Fruit fly (Drosophila melanogaster) whole organism, embryonic: Measurements from ENCODE around the gene scyl.

Experiments
- Abd-B ChIP-seq: fragments of 200-800 bp; sonication (Bioruptor generic); optimal IDR thresholded peaks from 2 replicates; lab custom pipeline; 2018; ENCODE audit warnings: missing biosample characterization, mild to moderate bottlenecking, missing genetic modification characterization, moderate library complexity
- Awh ChIP-seq: fragments of 200-800 bp; sonication (Bioruptor generic); IDR thresholded peaks from 2 replicates; pipeline ENCODE4, ENCODE4 v1.3.6; 2022; ENCODE audit warnings: missing biosample characterization, missing genetic modification characterization
- BEAF-32 ChIP-seq: fragments of 200-800 bp; sonication (Bioruptor generic); optimal IDR thresholded peaks from 3 replicates; lab custom pipeline; 2017; ENCODE audit warnings: missing biosample characterization, missing genetic modification characterization, mild to moderate bottlenecking, moderate library complexity, missing genetic modification reagents
- CG1024 ChIP-seq: fragments of 200-800 bp; sonication (Bioruptor generic); IDR thresholded peaks from 2 replicates; pipeline ENCODE4 v1.3.6; 2022; ENCODE audit warnings: missing biosample characterization, missing genetic modification characterization
- CG11093 ChIP-seq: fragments of 200-800 bp; sonication (Bioruptor generic); IDR thresholded peaks from 3 replicates; pipeline ENCODE4 v1.3.6; 2022; ENCODE audit warnings: missing biosample characterization, missing genetic modification characterization
- CG11456 ChIP-seq: fragments of 200-800 bp; sonication (Bioruptor generic); IDR thresholded peaks from 3 replicates; pipeline ENCODE4 v1.3.6; 2022; ENCODE audit warnings: missing biosample characterization, missing genetic modification characterization
- CG12769 ChIP-seq: fragments of 200-800 bp; sonication (Bioruptor generic); optimal IDR thresholded peaks from 2 replicates; lab custom pipeline; 2019; ENCODE audit warnings: missing biosample characterization, mild to moderate bottlenecking, missing genetic modification characterization, moderate library complexity
- CG15073 ChIP-seq: fragments of 200-800 bp; sonication (Bioruptor generic); optimal IDR thresholded peaks from 2 replicates; lab custom pipeline; 2016; ENCODE audit warnings: missing biosample characterization, missing genetic modification characterization
- CG15479 ChIP-seq: fragments of 200-800 bp; sonication (Bioruptor generic); optimal IDR thresholded peaks from 3 replicates; lab custom pipeline; 2019; ENCODE audit warnings: missing biosample characterization, mild to moderate bottlenecking, missing genetic modification characterization, moderate library complexity
- CG15514 ChIP-seq: fragments of 200-800 bp; sonication (Bioruptor generic); optimal IDR thresholded peaks from 3 replicates; lab custom pipeline; 2017; ENCODE audit warnings: missing biosample characterization, missing genetic modification characterization, mild to moderate bottlenecking, moderate library complexity, missing genetic modification reagents
- CG15601 ChIP-seq: fragments of 200-800 bp; sonication (Bioruptor generic); optimal IDR thresholded peaks from 3 replicates; lab custom pipeline; 2019; ENCODE audit warnings: missing biosample characterization, mild to moderate bottlenecking, missing genetic modification characterization, moderate library complexity
- CG1647 ChIP-seq: fragments of 200-800 bp; sonication (Bioruptor generic); optimal IDR thresholded peaks from 3 replicates; lab custom pipeline; 2016; ENCODE audit warnings: missing biosample characterization, missing genetic modification characterization
- CG1792 ChIP-seq: fragments of 200-800 bp; sonication (Bioruptor generic); optimal IDR thresholded peaks from 2 replicates; lab custom pipeline; 2016; ENCODE audit warnings: missing biosample characterization, missing genetic modification characterization
- CG18619 ChIP-seq: fragments of 200-800 bp; sonication (Bioruptor generic); optimal IDR thresholded peaks from 3 replicates; lab custom pipeline; 2017; ENCODE audit warnings: missing biosample characterization, mild to moderate bottlenecking, missing genetic modification characterization
- CG4360 ChIP-seq: fragments of 200-800 bp; sonication (Bioruptor generic); IDR thresholded peaks from 2 replicates; pipeline ENCODE4 v1.3.6; 2022; ENCODE audit warnings: missing biosample characterization, missing genetic modification characterization
- CG4404 ChIP-seq: fragments of 200-800 bp; sonication (Bioruptor generic); IDR thresholded peaks from 2 replicates; pipeline ENCODE4 v1.3.6; 2022; ENCODE audit warnings: missing biosample characterization, missing genetic modification characterization
- CG6175 ChIP-seq: fragments of 200-800 bp; sonication (Bioruptor generic); IDR thresholded peaks from 3 replicates; pipeline ENCODE4 v1.3.6; 2022; ENCODE audit warnings: missing biosample characterization, missing genetic modification characterization
- CG6272 ChIP-seq: fragments of 200-800 bp; sonication (Bioruptor generic); IDR thresholded peaks from 2 replicates; pipeline ENCODE4 v1.3.6; 2022; ENCODE audit warnings: missing biosample characterization, missing genetic modification characterization
- CG6683 ChIP-seq: fragments of 200-800 bp; sonication (Bioruptor generic); optimal IDR thresholded peaks from 2 replicates; lab custom pipeline; 2017; ENCODE audit warnings: missing biosample characterization, mild to moderate bottlenecking, missing genetic modification characterization, missing genetic modification reagents
- CG6813 ChIP-seq: fragments of 200-800 bp; sonication (Bioruptor generic); optimal IDR thresholded peaks from 2 replicates; lab custom pipeline; 2017; ENCODE audit warnings: missing biosample characterization, missing genetic modification characterization, mild to moderate bottlenecking, moderate library complexity, missing genetic modification reagents
- CG7745 ChIP-seq: fragments of 200-800 bp; sonication (Bioruptor generic); optimal IDR thresholded peaks from 2 replicates; lab custom pipeline; 2018; ENCODE audit warnings: missing biosample characterization, mild to moderate bottlenecking, missing genetic modification characterization, moderate library complexity
- CG9437 ChIP-seq: fragments of 200-800 bp; sonication (Bioruptor generic); optimal IDR thresholded peaks from 2 replicates; lab custom pipeline; 2018; ENCODE audit warnings: missing biosample characterization, mild to moderate bottlenecking, missing genetic modification characterization
- D ChIP-seq, 2 experiments: fragments of 200-800 bp in 1 of 2; fragments of >200 bp in 1 of 2; sonication (Bioruptor generic) in 1 of 2; optimal IDR thresholded peaks; 2 replicates in 1 of 2; 3 replicates in 1 of 2; lab custom pipeline; 2017; ENCODE audit warnings: mild to moderate bottlenecking in 1 of 2, missing biosample characterization in 1 of 2, missing genetic modification characterization in 1 of 2, missing genetic modification reagents in 1 of 2
- Deaf1 ChIP-seq: fragments of 200-800 bp; optimal IDR thresholded peaks from 3 replicates; lab custom pipeline; 2019; ENCODE audit warnings: missing biosample characterization, mild to moderate bottlenecking, missing genetic modification characterization, moderate library complexity
- Fer1 ChIP-seq: fragments of 200-800 bp; sonication (Bioruptor generic); optimal IDR thresholded peaks from 2 replicates; lab custom pipeline; 2017; ENCODE audit warnings: missing biosample characterization, mild to moderate bottlenecking, missing genetic modification characterization
- Hey ChIP-seq: fragments of 200-800 bp; sonication (Bioruptor generic); optimal IDR thresholded peaks from 3 replicates; lab custom pipeline; 2018; ENCODE audit warnings: missing biosample characterization, mild to moderate bottlenecking, missing genetic modification characterization
- Kr ChIP-seq: fragments of 200-800 bp; sonication (Bioruptor generic); optimal IDR thresholded peaks from 2 replicates; lab custom pipeline; 2017; ENCODE audit warnings: missing biosample characterization, mild to moderate bottlenecking, missing genetic modification characterization
- Mad ChIP-seq: fragments of 200-800 bp; sonication (Bioruptor generic); optimal IDR thresholded peaks from 2 replicates; lab custom pipeline; 2016; ENCODE audit warnings: missing biosample characterization, missing genetic modification characterization
- Nf-YC ChIP-seq: fragments of 200-800 bp; optimal IDR thresholded peaks from 3 replicates; lab custom pipeline; 2019; ENCODE audit warnings: missing biosample characterization, mild to moderate bottlenecking, missing genetic modification characterization, moderate library complexity
- Ravus ChIP-seq: fragments of 200-800 bp; sonication (Bioruptor generic); IDR thresholded peaks from 2 replicates; pipeline ENCODE4 v1.3.6; 2022; ENCODE audit warnings: missing biosample characterization, missing genetic modification characterization
- Rx ChIP-seq: fragments of 200-800 bp; sonication (Bioruptor generic); IDR thresholded peaks from 2 replicates; pipeline ENCODE4 v1.3.6; 2022; ENCODE audit warnings: missing biosample characterization, missing genetic modification characterization
- Ssrp ChIP-seq: fragments of 200-800 bp; sonication (Bioruptor generic); optimal IDR thresholded peaks from 2 replicates; lab custom pipeline; 2018; ENCODE audit warnings: missing biosample characterization, mild to moderate bottlenecking, missing genetic modification characterization, moderate library complexity
- Taf1 ChIP-seq: fragments of 200-800 bp; sonication (Bioruptor generic); IDR thresholded peaks from 2 replicates; pipeline ENCODE4 v1.3.6; 2022; ENCODE audit warnings: missing biosample characterization, missing genetic modification characterization
- cas ChIP-seq: fragments of 200-800 bp; sonication (Bioruptor generic); IDR thresholded peaks from 2 replicates; pipeline ENCODE4 v1.3.6; 2022; ENCODE audit warnings: missing biosample characterization, missing genetic modification characterization
- crp ChIP-seq, 2 experiments: fragments of 200-800 bp; sonication (Bioruptor generic); optimal IDR thresholded peaks; 2 replicates in 1 of 2; 3 replicates in 1 of 2; lab custom pipeline; 2017; ENCODE audit warnings: missing biosample characterization in 2 of 2, missing genetic modification characterization in 2 of 2, mild to moderate bottlenecking in 1 of 2, moderate library complexity in 1 of 2
- da ChIP-seq: fragments of 200-800 bp; sonication (Bioruptor generic); optimal IDR thresholded peaks from 2 replicates; lab custom pipeline; 2016; ENCODE audit warnings: missing biosample characterization, missing genetic modification characterization
- dmrt99B ChIP-seq: fragments of 200-800 bp; sonication (Bioruptor generic); optimal IDR thresholded peaks from 2 replicates; lab custom pipeline; 2018; ENCODE audit warnings: missing biosample characterization, mild to moderate bottlenecking, missing genetic modification characterization, moderate library complexity
- grau ChIP-seq: fragments of 200-800 bp; optimal IDR thresholded peaks from 3 replicates; lab custom pipeline; 2019; ENCODE audit warnings: missing biosample characterization, mild to moderate bottlenecking, missing genetic modification characterization, moderate library complexity
- hkb ChIP-seq, 2 experiments: fragments of 200-800 bp in 1 of 2; fragments of >200 bp in 1 of 2; sonication (Bioruptor generic) in 1 of 2; IDR thresholded peaks in 1 of 2; optimal IDR thresholded peaks in 1 of 2; 2 replicates each; pipeline versions ENCODE4 v1.3.6 to Lab custom; 2017 to 2022; ENCODE audit warnings: missing biosample characterization in 1 of 2, missing genetic modification characterization in 1 of 2
- otp ChIP-seq: fragments of 200-800 bp; sonication (Bioruptor generic); IDR thresholded peaks from 3 replicates; pipeline ENCODE4, ENCODE4 v1.3.6; 2022; ENCODE audit warnings: missing biosample characterization, missing genetic modification characterization
- p53 ChIP-seq: fragments of 200-800 bp; sonication (Bioruptor generic); optimal IDR thresholded peaks from 2 replicates; lab custom pipeline; 2016; ENCODE audit warnings: missing biosample characterization, missing genetic modification characterization
- pnt ChIP-seq: fragments of 200-800 bp; sonication (Bioruptor generic); optimal IDR thresholded peaks from 3 replicates; lab custom pipeline; 2016; ENCODE audit warnings: missing biosample characterization, missing genetic modification characterization
- ranshi ChIP-seq: fragments of 200-800 bp; sonication (Bioruptor generic); IDR thresholded peaks from 2 replicates; pipeline ENCODE4 v1.3.6; 2022; ENCODE audit warnings: missing biosample characterization, missing genetic modification characterization
- run ChIP-seq: fragments of 200-800 bp; sonication (Bioruptor generic); optimal IDR thresholded peaks from 3 replicates; lab custom pipeline; 2018; ENCODE audit warnings: missing biosample characterization, mild to moderate bottlenecking, missing genetic modification characterization
- sens-2 ChIP-seq: fragments of 200-800 bp; sonication (Bioruptor generic); IDR thresholded peaks from 2 replicates; pipeline ENCODE4 v1.3.6; 2022; ENCODE audit warnings: missing biosample characterization, missing genetic modification characterization
- so ChIP-seq: fragments of 200-800 bp; sonication (Bioruptor generic); IDR thresholded peaks from 3 replicates; pipeline ENCODE4 v1.3.6; 2022; ENCODE audit warnings: missing biosample characterization, missing genetic modification characterization
- sr ChIP-seq: fragments of 200-800 bp; sonication (Bioruptor generic); IDR thresholded peaks from 3 replicates; pipeline ENCODE4 v1.3.6; 2022; ENCODE audit warnings: missing biosample characterization, missing genetic modification characterization
- tap ChIP-seq: fragments of 200-800 bp; optimal IDR thresholded peaks from 3 replicates; lab custom pipeline; 2019; ENCODE audit warnings: missing biosample characterization, mild to moderate bottlenecking, missing genetic modification characterization, moderate library complexity
- tin ChIP-seq: fragments of 200-800 bp; sonication (Bioruptor generic); optimal IDR thresholded peaks from 3 replicates; lab custom pipeline; 2016; ENCODE audit warnings: missing biosample characterization, missing genetic modification characterization

Gene scyl

dm6 chr3L:11261456-11262082, 9.5 kb downstream of the scyl start (continued):
- peak; percentile 94 for TF ChIP-seq Ssrp (tag; lab: Kevin White, UChicago)
- peak; percentile 51 for TF ChIP-seq Ravus (GFP tag; lab: Robert Waterston, UW)
- TF ChIP-seq D (optimal IDR thresholded peaks at IDR 0.05; lab: Kevin White, UChicago) = peak; percentile 98
- TF ChIP-seq D (GFP tag; optimal IDR thresholded peaks at IDR 0.05; lab: Kevin White, UChicago) = peak; percentile 79
- peak; percentile 56; the same call in 2 of the 3 replicates for TF ChIP-seq CG11093
- peak; percentile 46; the same call in 1 of the 2 replicates for TF ChIP-seq CG6272
- no peak for TF ChIP-seq CG12769 (tag; lab: Kevin White, UChicago)
- TF ChIP-seq Rx (GFP tag; lab: Robert Waterston, UW) = peak; percentile 34; the same call in 1 of the 2 replicates
- no peak for TF ChIP-seq CG1792 (GFP tag; lab: Kevin White, UChicago)
- no peak for TF ChIP-seq Taf1
- peak; percentile 91 for TF ChIP-seq CG15601
- no peak for TF ChIP-seq BEAF-32 (GFP tag; lab: Kevin White, UChicago)
- peak; percentile 84 for TF ChIP-seq Fer1 (GFP tag; lab: Kevin White, UChicago)
- TF ChIP-seq cas = peak; percentile 53; the same call in 1 of the 2 replicates
- TF ChIP-seq hkb (optimal IDR thresholded peaks at IDR 0.05; lab: Kevin White, UChicago) = no peak
- TF ChIP-seq hkb (GFP tag; IDR thresholded peaks at IDR 0.05; lab: Robert Waterston, UW) = peak; percentile 91
- TF ChIP-seq ranshi (GFP tag; lab: Robert Waterston, UW) = peak; percentile 83
- no peak for TF ChIP-seq CG7745
- TF ChIP-seq Kr (GFP tag; lab: Kevin White, UChicago) = no peak
- TF ChIP-seq run (tag; lab: Kevin White, UChicago) = peak; percentile 82
- TF ChIP-seq CG1024 = peak; percentile 69
- peak; percentile 71 for TF ChIP-seq CG4404 (GFP tag; lab: Robert Waterston, UW)
- peak; percentile 58 for TF ChIP-seq CG4360
- TF ChIP-seq CG15073 (GFP tag; lab: Kevin White, UChicago) = no peak
- peak; percentile 59 for TF ChIP-seq CG15514 (GFP tag; lab: Kevin White, UChicago)
- peak; percentile 66 for TF ChIP-seq Deaf1 (tag; lab: Kevin White, UChicago)
- TF ChIP-seq CG11456 (GFP tag; lab: Robert Waterston, UW) = no peak
- peak; percentile 62 for TF ChIP-seq tin (GFP tag; lab: Kevin White, UChicago)
- TF ChIP-seq Abd-B (GFP tag; lab: Kevin White, UChicago) = peak; percentile 93
- TF ChIP-seq so = peak; percentile 92
- TF ChIP-seq crp (GFP tag; optimal IDR thresholded peaks at IDR 0.05; lab: Kevin White, UChicago) = peak in 1 of 2 experiments; percentile 31
- peak; percentile 95 for TF ChIP-seq dmrt99B
- peak; percentile 83 for TF ChIP-seq CG9437 (GFP tag; lab: Kevin White, UChicago)
- TF ChIP-seq CG18619 (GFP tag; lab: Kevin White, UChicago) = peak; percentile 74
- TF ChIP-seq CG15479 = peak; percentile 95
- TF ChIP-seq otp (GFP tag; lab: Robert Waterston, UW) = no peak; the same call in 2 of the 3 replicates
- TF ChIP-seq Awh (GFP tag; lab: Robert Waterston, UW) = peak; percentile 84
- TF ChIP-seq pnt = no peak
- peak; percentile 57 for TF ChIP-seq CG6683
- peak; percentile 93 for TF ChIP-seq tap (tag; lab: Kevin White, UChicago)
- no peak for TF ChIP-seq p53 (GFP tag; lab: Kevin White, UChicago)
- TF ChIP-seq sens-2 (GFP tag; lab: Robert Waterston, UW) = peak; percentile 62; the same call in 1 of the 2 replicates
- no peak for TF ChIP-seq CG1647
- peak; percentile 80 for TF ChIP-seq CG6813 (GFP tag; lab: Kevin White, UChicago)
- TF ChIP-seq grau = peak; percentile 93
- no peak for TF ChIP-seq Hey
- TF ChIP-seq Mad (GFP tag; lab: Kevin White, UChicago) = no peak
- no peak for TF ChIP-seq da (GFP tag; lab: Kevin White, UChicago)
- no peak for TF ChIP-seq sr
- peak; percentile 29; the same call in 1 of the 3 replicates for TF ChIP-seq CG6175
- peak; percentile 67 for TF ChIP-seq Nf-YC (tag; lab: Kevin White, UChicago)
